Fruit fly (Drosophila melanogaster) whole organism, adult: ENCODE measurements around the gene CG32212.

Source experiments
- CG11617 ChIP-seq: fragments of 200-800 bp; sonication (Bioruptor generic); optimal IDR thresholded peaks from 2 replicates; lab custom pipeline; 2017; ENCODE audit warnings: mild to moderate bottlenecking, missing biosample characterization, missing genetic modification reagents, missing genetic modification characterization
- CG12768 ChIP-seq: fragments of 200-800 bp; sonication (Bioruptor generic); optimal IDR thresholded peaks from 2 replicates; lab custom pipeline; 2017; ENCODE audit warnings: missing biosample characterization, missing genetic modification characterization, mild to moderate bottlenecking, moderate library complexity, missing genetic modification reagents
- CG14711 ChIP-seq: fragments of 200-800 bp; sonication (Bioruptor generic); optimal IDR thresholded peaks from 2 replicates; lab custom pipeline; 2018; ENCODE audit warnings: missing biosample characterization, mild to moderate bottlenecking, missing genetic modification characterization, moderate library complexity
- CG7101 ChIP-seq: fragments of 200-800 bp; sonication (Bioruptor generic); optimal IDR thresholded peaks from 2 replicates; lab custom pipeline; 2018; ENCODE audit warnings: missing biosample characterization, mild to moderate bottlenecking, missing genetic modification characterization, moderate library complexity
- Clk ChIP-seq: fragments of 200-800 bp; sonication (Bioruptor generic); optimal IDR thresholded peaks from 2 replicates; lab custom pipeline; 2017; ENCODE audit warnings: missing biosample characterization, missing genetic modification characterization
- bab1 ChIP-seq: fragments of 200-800 bp; sonication (Bioruptor generic); optimal IDR thresholded peaks from 3 replicates; lab custom pipeline; 2019; ENCODE audit warnings: missing biosample characterization, mild to moderate bottlenecking, missing genetic modification characterization, moderate library complexity
- cnc ChIP-seq, 2 experiments: fragments of >200 bp; optimal IDR thresholded peaks; 2 replicates each; lab custom pipeline; 2017
- ovo ChIP-seq: fragments of 200-800 bp; sonication (Bioruptor generic); optimal IDR thresholded peaks from 2 replicates; lab custom pipeline; 2016; ENCODE audit warnings: missing biosample characterization, missing genetic modification characterization
- tj ChIP-seq: fragments of 200-800 bp; sonication (Bioruptor generic); optimal IDR thresholded peaks from 3 replicates; lab custom pipeline; 2017; ENCODE audit warnings: missing biosample characterization, mild to moderate bottlenecking, missing genetic modification characterization, moderate library complexity

dm6 chr3L:19503770-19504169 is 16.4 kb downstream of the CG32212 start, which contains the start of gene CG9452:
- no peak for TF ChIP-seq CG14711 (tag; lab: Kevin White, UChicago)
- no peak for TF ChIP-seq cnc (optimal IDR thresholded peaks at IDR 0.05; lab: Kevin White, UChicago)
- TF ChIP-seq bab1 (GFP tag; lab: Kevin White, UChicago) = no peak
- TF ChIP-seq CG11617 (GFP tag; lab: Kevin White, UChicago) = no peak
- no peak for TF ChIP-seq CG7101 (tag; lab: Kevin White, UChicago)
- TF ChIP-seq CG12768 (GFP tag; lab: Kevin White, UChicago) = no peak
- no peak for TF ChIP-seq tj (GFP tag; lab: Kevin White, UChicago)
- TF ChIP-seq Clk (GFP tag; lab: Kevin White, UChicago) = no peak
- TF ChIP-seq ovo (GFP tag; lab: Kevin White, UChicago) = no peak
